ENCODE assay signal across 2 worm cellular contexts in the genomic region with DNA sequence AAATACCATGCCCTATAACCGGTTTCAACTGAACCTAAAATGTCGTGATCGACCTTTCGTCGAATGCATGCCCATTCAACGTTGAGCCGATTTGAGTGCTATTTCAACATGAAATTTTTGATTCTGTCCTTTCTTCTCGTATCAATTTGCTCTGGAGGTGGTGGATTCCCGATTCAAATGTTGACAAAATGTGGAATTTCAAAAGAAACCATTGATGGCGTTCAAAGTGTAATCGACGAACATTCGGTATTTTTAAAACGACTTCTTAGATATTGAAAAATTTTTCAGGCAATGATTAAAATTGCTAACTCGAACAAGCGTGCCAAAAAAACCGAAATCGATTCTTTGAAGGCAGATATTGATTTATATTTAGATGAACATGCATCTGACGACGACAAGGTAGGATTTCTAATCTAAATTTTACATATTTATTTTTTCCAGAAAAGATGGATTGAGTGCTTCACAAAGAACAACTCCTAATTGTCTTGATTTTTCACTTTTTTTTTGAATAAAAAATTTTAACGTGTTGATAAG.
TF ChIP-seq lines count a peak whose summit lies in the region.

A gene (plus strand): TSS at position 51 of the 534 bp plus-strand sequence.

TF ChIP-seq in whole organism, L4 larva, 104 proteins besides CTCF, POLR2A, EP300 and RAD21:
- TF ChIP-seq lir-3 (tag; optimal IDR thresholded peaks at IDR 0.05; lab: Kevin White, UChicago) (no peak), zip-11 (GFP tag; IDR thresholded peaks at IDR 0.05; lab: Robert Waterston, UW) (no peak), lin-13 (GFP tag; optimal IDR thresholded peaks at IDR 0.05; lab: Kevin White, UChicago) (no peak), unc-39 (tag; optimal IDR thresholded peaks at IDR 0.05; lab: Kevin White, UChicago) (no peak), ceh-82 (tag; optimal IDR thresholded peaks at IDR 0.05; lab: Kevin White, UChicago) (no peak), lin-15B (tag; optimal IDR thresholded peaks at IDR 0.05; lab: Kevin White, UChicago) (no peak), nhr-111 (GFP tag; optimal IDR thresholded peaks at IDR 0.05; lab: Kevin White, UChicago) (no peak), spr-3 (GFP tag; optimal IDR thresholded peaks at IDR 0.05; lab: Kevin White, UChicago) (no peak), Y48G9A.11 (GFP tag; IDR thresholded peaks at IDR 0.05; lab: Robert Waterston, UW) (peak; percentile 31; the same call in 1 of the 2 replicates), snpc-4 (tag; optimal IDR thresholded peaks at IDR 0.05; lab: Kevin White, UChicago) (no peak), lin-38 (GFP tag; IDR thresholded peaks at IDR 0.05; lab: Robert Waterston, UW) (peak; percentile 36; the same call in 1 of the 2 replicates), nhr-28 (tag; optimal IDR thresholded peaks at IDR 0.05; lab: Kevin White, UChicago) (no peak), zfp-3 (GFP tag; conservative IDR thresholded peaks at IDR 0.05; lab: Robert Waterston, UW) (no peak), daf-19 (GFP tag; conservative IDR thresholded peaks at IDR 0.05; lab: Robert Waterston, UW) (0 out of 2 replicates have a peak, but pooled peaks have one; percentile 46), dpl-1 (GFP tag; optimal IDR thresholded peaks at IDR 0.05; lab: Kevin White, UChicago) (no peak)

TF ChIP-seq in whole organism, young adult, 124 proteins besides CTCF, POLR2A, EP300 and RAD21:
- TF ChIP-seq nhr-27 (tag; optimal IDR thresholded peaks at IDR 0.05; lab: Kevin White, UChicago) (no peak), zfh-2 (GFP tag; conservative IDR thresholded peaks at IDR 0.05; lab: Robert Waterston, UW) (no peak), F57C9.4 (tag; optimal IDR thresholded peaks at IDR 0.05; lab: Kevin White, UChicago) (no peak), lin-54 (GFP tag; optimal IDR thresholded peaks at IDR 0.05; lab: Kevin White, UChicago) (peak; percentile 9), egl-18 (GFP tag; IDR thresholded peaks at IDR 0.05; lab: Robert Waterston, UW) (no peak), ceh-40 (GFP tag; IDR thresholded peaks at IDR 0.05; lab: Robert Waterston, UW) (no peak), B0336.3 (GFP tag; IDR thresholded peaks at IDR 0.05; lab: Robert Waterston, UW) (peak; percentile 51), ceh-58 (GFP tag; IDR thresholded peaks at IDR 0.05; lab: Robert Waterston, UW) (no peak), Y95B8A.8 (GFP tag; IDR thresholded peaks at IDR 0.05; lab: Robert Waterston, UW) (no peak), snpc-3.4 (tag; optimal IDR thresholded peaks at IDR 0.05; lab: Kevin White, UChicago) (no peak), nfyb-1 (GFP tag; IDR thresholded peaks at IDR 0.05; lab: Robert Waterston, UW) (0 out of 2 replicates have a peak, but pooled peaks have one; percentile 29), ekl-4 (GFP tag; IDR thresholded peaks at IDR 0.05; lab: Robert Waterston, UW) (0 out of 2 replicates have a peak, but pooled peaks have one; percentile 34), madf-8 (GFP tag; conservative IDR thresholded peaks at IDR 0.05; lab: Robert Waterston, UW) (no peak), Y53F4B.3 (GFP tag; IDR thresholded peaks at IDR 0.05; lab: Robert Waterston, UW) (no peak), lin-35 (GFP tag; optimal IDR thresholded peaks at IDR 0.05; lab: Kevin White, UChicago) (peak in 1 of 3 experiments; percentile 5), aptf-2 (GFP tag; conservative IDR thresholded peaks at IDR 0.05; lab: Robert Waterston, UW) (no peak), somi-1 (GFP tag; optimal IDR thresholded peaks at IDR 0.05; lab: Kevin White, UChicago) (no peak), bed-2 (GFP tag; IDR thresholded peaks at IDR 0.05; lab: Robert Waterston, UW) (no peak), madf-6 (GFP tag; IDR thresholded peaks at IDR 0.05; lab: Robert Waterston, UW) (peak; percentile 54; the same call in 1 of the 2 replicates), nhr-90 (tag; optimal IDR thresholded peaks at IDR 0.05; lab: Kevin White, UChicago) (no peak), attf-5 (GFP tag; optimal IDR thresholded peaks at IDR 0.05; lab: Kevin White, UChicago) (no peak)
